Worm (Caenorhabditis elegans) whole organism, young adult: ENCODE data around the gene K09E9.1.

Experiments used
- C17E4.6 ChIP-seq: fragments of 200-800 bp; sonication (Bioruptor generic); IDR thresholded peaks from 2 replicates; pipeline ENCODE4 v1.3.6; 2022; ENCODE audit warnings: missing genetic modification reagents, missing genetic modification characterization, missing compliant biosample characterization
- D2030.7 ChIP-seq: fragments of 200-800 bp; sonication (Bioruptor generic); IDR thresholded peaks from 2 replicates; pipeline ENCODE4 v1.3.6; 2022; ENCODE audit warnings: missing genetic modification reagents, missing genetic modification characterization, missing compliant biosample characterization
- F10E7.11 ChIP-seq: sonication (generic microtip); optimal IDR thresholded peaks from 2 replicates; lab custom pipeline; 2017; ENCODE audit warnings: mild to moderate bottlenecking, missing genetic modification characterization, moderate library complexity, missing compliant biosample characterization
- F23B12.7 ChIP-seq: sonication (generic microtip); optimal IDR thresholded peaks from 2 replicates; lab custom pipeline; 2017; ENCODE audit warnings: missing genetic modification characterization, mild to moderate bottlenecking, missing compliant biosample characterization, antibody characterized with exemption, moderate library complexity; ENCODE audit not compliant: insufficient read depth
- Y79H2A.3 ChIP-seq: fragments of 200-800 bp; sonication (Bioruptor generic); conservative IDR thresholded peaks from 2 replicates; pipeline ENCODE4 v1.3.6; 2022; ENCODE audit warnings: missing genetic modification reagents, missing genetic modification characterization, missing compliant biosample characterization
- attf-6 ChIP-seq: fragments of 200-800 bp; sonication (Bioruptor generic); IDR thresholded peaks from 2 replicates; pipeline ENCODE4 v1.3.6; 2022; ENCODE audit warnings: missing genetic modification reagents, missing genetic modification characterization, missing compliant biosample characterization
- ccch-3 ChIP-seq: fragments of 200-800 bp; sonication (Bioruptor generic); optimal IDR thresholded peaks from 2 replicates; lab custom pipeline; 2018; ENCODE audit warnings: mild to moderate bottlenecking, missing genetic modification characterization, missing compliant biosample characterization
- cebp-1 ChIP-seq, 2 experiments: fragments of 200-800 bp in 1 of 2; sonication (Bioruptor generic) in 1 of 2; sonication (generic microtip) in 1 of 2; IDR thresholded peaks in 1 of 2; optimal IDR thresholded peaks in 1 of 2; 2 replicates each; pipeline versions ENCODE4 v1.3.6 to Lab custom; 2017 to 2022; ENCODE audit warnings: missing compliant biosample characterization in 2 of 2, missing genetic modification characterization in 2 of 2, mild to moderate bottlenecking in 1 of 2, missing genetic modification reagents in 1 of 2, moderate library complexity in 1 of 2
- ceh-100 ChIP-seq: fragments of 200-800 bp; sonication (Bioruptor generic); IDR thresholded peaks from 2 replicates; pipeline ENCODE4 v1.3.6; 2022; ENCODE audit warnings: missing genetic modification reagents, missing genetic modification characterization, missing compliant biosample characterization
- ceh-40 ChIP-seq: fragments of 200-800 bp; sonication (Bioruptor generic); IDR thresholded peaks from 2 replicates; pipeline ENCODE4 v1.3.6; 2022; ENCODE audit warnings: missing genetic modification characterization, missing compliant biosample characterization
- ceh-91 ChIP-seq: fragments of 200-800 bp; sonication (Bioruptor generic); IDR thresholded peaks from 2 replicates; pipeline ENCODE4 v1.3.6; 2022; ENCODE audit warnings: missing genetic modification reagents, missing genetic modification characterization, missing compliant biosample characterization
- chd-7 ChIP-seq: sonication (generic microtip); optimal IDR thresholded peaks from 2 replicates; lab custom pipeline; 2016; ENCODE audit warnings: mild to moderate bottlenecking, missing genetic modification characterization, moderate library complexity, missing compliant biosample characterization
- dpff-1 ChIP-seq: sonication (generic microtip); optimal IDR thresholded peaks from 2 replicates; lab custom pipeline; 2017; ENCODE audit warnings: mild to moderate bottlenecking, missing genetic modification characterization, missing compliant biosample characterization
- egl-18 ChIP-seq: fragments of 200-800 bp; sonication (Bioruptor generic); IDR thresholded peaks from 2 replicates; pipeline ENCODE4 v1.3.6; 2022; ENCODE audit warnings: missing genetic modification reagents, missing genetic modification characterization, missing compliant biosample characterization
- him-1 ChIP-seq: sonication (generic microtip); optimal IDR thresholded peaks from 2 replicates; lab custom pipeline; 2016; ENCODE audit warnings: missing genotype, missing genetic modification reagents, missing genetic modification characterization, missing compliant biosample characterization
- let-526 ChIP-seq: fragments of 200-800 bp; sonication (Bioruptor generic); IDR thresholded peaks from 2 replicates; pipeline ENCODE4 v1.3.6; 2022; ENCODE audit warnings: missing genetic modification reagents, missing genetic modification characterization, missing compliant biosample characterization
- let-607 ChIP-seq, 2 experiments: fragments of 200-800 bp in 1 of 2; sonication (Bioruptor generic) in 1 of 2; sonication (generic microtip) in 1 of 2; optimal IDR thresholded peaks; 2 replicates each; lab custom pipeline; 2016 to 2018; ENCODE audit warnings: mild to moderate bottlenecking in 2 of 2, missing compliant biosample characterization in 2 of 2, missing genetic modification characterization in 2 of 2, moderate library complexity in 2 of 2, missing genotype in 1 of 2
- lin-35 ChIP-seq, 3 experiments: fragments of 150-350 bp in 2 of 3; sonication (generic microtip) in 1 of 3; optimal IDR thresholded peaks; 2 replicates each; lab custom pipeline; 2014 to 2018; ENCODE audit warnings: missing biosample characterization in 3 of 3, missing genetic modification characterization in 3 of 3, missing genetic modification reagents in 3 of 3
- lir-1 ChIP-seq: fragments of 200-800 bp; sonication (Bioruptor generic); conservative IDR thresholded peaks from 2 replicates; pipeline ENCODE4 v1.3.6; 2022; ENCODE audit warnings: missing genetic modification reagents, missing genetic modification characterization, missing compliant biosample characterization
- madf-10 ChIP-seq: sonication (generic microtip); optimal IDR thresholded peaks from 2 replicates; lab custom pipeline; 2016; ENCODE audit warnings: mild to moderate bottlenecking, missing genetic modification characterization, missing compliant biosample characterization
- madf-6 ChIP-seq: fragments of 200-800 bp; sonication (Bioruptor generic); IDR thresholded peaks from 2 replicates; pipeline ENCODE4 v1.3.6; 2022; ENCODE audit warnings: missing genetic modification reagents, missing genetic modification characterization, missing compliant biosample characterization
- mel-28 ChIP-seq: sonication (generic microtip); optimal IDR thresholded peaks from 2 replicates; lab custom pipeline; 2016; ENCODE audit warnings: borderline replicate concordance, mild to moderate bottlenecking, missing genetic modification characterization, missing compliant biosample characterization
- mes-4 ChIP-seq: sonication (generic microtip); optimal IDR thresholded peaks from 2 replicates; lab custom pipeline; 2016; ENCODE audit warnings: missing genotype, missing genetic modification characterization, missing compliant biosample characterization
- nhr-80 ChIP-seq: sonication (generic microtip); optimal IDR thresholded peaks from 2 replicates; lab custom pipeline; 2016; ENCODE audit warnings: missing genetic modification characterization, missing compliant biosample characterization
- rpc-1 ChIP-seq, 2 experiments: fragments of 150-350 bp in 1 of 2; sonication (generic microtip) in 1 of 2; optimal IDR thresholded peaks; 2 replicates each; lab custom pipeline; 2014 to 2018; ENCODE audit warnings: missing biosample characterization in 1 of 2, missing genetic modification characterization in 1 of 2, missing genetic modification reagents in 1 of 2, missing genotype in 1 of 2
- snpc-1.1 ChIP-seq: sonication (generic microtip); optimal IDR thresholded peaks from 2 replicates; lab custom pipeline; 2017; ENCODE audit warnings: missing genetic modification characterization, mild to moderate bottlenecking, missing compliant biosample characterization, antibody characterized with exemption, moderate library complexity, missing genotype, missing genetic modification reagents; ENCODE audit not compliant: insufficient read depth
- snpc-4 ChIP-seq, 5 experiments: fragments of 150-350 bp in 1 of 5; sonication (generic microtip) in 4 of 5; optimal IDR thresholded peaks; 2 replicates each; lab custom pipeline; 2014 to 2018; ENCODE audit warnings: missing genetic modification characterization in 5 of 5, missing biosample characterization in 3 of 5, antibody characterized with exemption in 2 of 5, mild to moderate bottlenecking in 2 of 5, missing compliant biosample characterization in 2 of 5, missing genotype in 2 of 5, moderate library complexity in 2 of 5, missing genetic modification reagents in 1 of 5
- somi-1 ChIP-seq: fragments of 200-800 bp; sonication (Bioruptor generic); optimal IDR thresholded peaks from 2 replicates; lab custom pipeline; 2018; ENCODE audit warnings: mild to moderate bottlenecking, missing genetic modification characterization, missing compliant biosample characterization
- zfh-2 ChIP-seq: fragments of 200-800 bp; sonication (Bioruptor generic); conservative IDR thresholded peaks from 2 replicates; pipeline ENCODE4 v1.3.6; 2022; ENCODE audit warnings: missing genetic modification reagents, missing genetic modification characterization, missing compliant biosample characterization
- ztf-18 ChIP-seq: sonication (generic microtip); optimal IDR thresholded peaks from 2 replicates; lab custom pipeline; 2016; ENCODE audit warnings: missing genotype, mild to moderate bottlenecking, missing genetic modification characterization, missing compliant biosample characterization
- ztf-26 ChIP-seq: sonication (generic microtip); optimal IDR thresholded peaks from 2 replicates; lab custom pipeline; 2017; ENCODE audit warnings: missing genetic modification characterization, missing compliant biosample characterization
- ztf-3 ChIP-seq: fragments of 200-800 bp; sonication (Bioruptor generic); optimal IDR thresholded peaks from 2 replicates; lab custom pipeline; 2018; ENCODE audit warnings: mild to moderate bottlenecking, missing genetic modification characterization, missing compliant biosample characterization
- ztf-6 ChIP-seq: fragments of 200-800 bp; sonication (Bioruptor generic); IDR thresholded peaks from 2 replicates; pipeline ENCODE4 v1.3.6; 2022; ENCODE audit warnings: missing genetic modification reagents, missing genetic modification characterization, missing compliant biosample characterization

Gene K09E9.1

ce11 chrX:15594019-15594418 lies 26.3 kb upstream of the K09E9.1 start:
- 0 out of 2 replicates have a peak, but pooled peaks have one; percentile 20 for TF ChIP-seq D2030.7 (GFP tag; lab: Robert Waterston, UW)
- TF ChIP-seq snpc-4 (GFP tag; optimal IDR thresholded peaks at IDR 0.05; lab: Kevin White, UChicago): no peak
- peak in 2 of 4 experiments; percentile 7 to 36 for TF ChIP-seq snpc-4 (tag; optimal IDR thresholded peaks at IDR 0.05; lab: Kevin White, UChicago)
- TF ChIP-seq Y79H2A.3: no peak
- TF ChIP-seq zfh-2: peak; percentile 83

ce11 chrX:15597077-15597476 lies 23.2 kb upstream of the K09E9.1 start, which contains the start of gene K09A9.8:
TSS of gene K09A9.8 (minus strand) at chrX:15597177.
- no peak for TF ChIP-seq snpc-1.1
- no peak for TF ChIP-seq ztf-6
- no peak for TF ChIP-seq ceh-100 (GFP tag; lab: Robert Waterston, UW)
- no peak for TF ChIP-seq rpc-1 (optimal IDR thresholded peaks at IDR 0.05; lab: Kevin White, UChicago)
- TF ChIP-seq rpc-1 (tag; optimal IDR thresholded peaks at IDR 0.05; lab: Kevin White, UChicago): no peak
- no peak for TF ChIP-seq lir-1 (GFP tag; lab: Robert Waterston, UW)
- no peak for TF ChIP-seq mes-4
- no peak for TF ChIP-seq lin-35 (GFP tag; optimal IDR thresholded peaks at IDR 0.05; lab: Kevin White, UChicago)

- TF ChIP-seq madf-10 (tag; lab: Kevin White, UChicago) (no peak), somi-1 (GFP tag; lab: Kevin White, UChicago) (no peak), dpff-1 (no peak), ztf-3 (GFP tag; lab: Kevin White, UChicago) (no peak), ccch-3 (GFP tag; lab: Kevin White, UChicago) (no peak), snpc-4 (GFP tag; optimal IDR thresholded peaks at IDR 0.05; lab: Kevin White, UChicago) (no peak), snpc-4 (tag; optimal IDR thresholded peaks at IDR 0.05; lab: Kevin White, UChicago) (no peak), F23B12.7 (tag; lab: Kevin White, UChicago) (no peak), F10E7.11 (tag; lab: Kevin White, UChicago) (no peak), C17E4.6 (GFP tag; lab: Robert Waterston, UW) (no peak), egl-18 (GFP tag; lab: Robert Waterston, UW) (no peak), ztf-26 (tag; lab: Kevin White, UChicago) (no peak), attf-6 (no peak), mes-4 (no peak), ztf-18 (no peak), let-526 (no peak), him-1 (tag; lab: Kevin White, UChicago) (no peak), nhr-80 (peak; percentile 81), cebp-1 (GFP tag; IDR thresholded peaks at IDR 0.05; lab: Robert Waterston, UW) (peak; percentile 20; the same call in 1 of the 2 replicates), cebp-1 (tag; optimal IDR thresholded peaks at IDR 0.05; lab: Kevin White, UChicago) (no peak), let-607 (tag; optimal IDR thresholded peaks at IDR 0.05; lab: Kevin White, UChicago) (peak; percentile 61 to 70), mel-28 (no peak), chd-7 (tag; lab: Kevin White, UChicago) (no peak), ceh-40 (GFP tag; lab: Robert Waterston, UW) (no peak), madf-6 (GFP tag; lab: Robert Waterston, UW) (no peak), ceh-91 (no peak)
These were observed 21.5 kb upstream of the K09E9.1 start for ce11 chrX:15598661-15599384.
